Fruit fly (Drosophila melanogaster): ENCODE results near the gene kdn.

dm6 chrX:6305317-6305716 is 45.1 kb upstream of the kdn start:
- TF ChIP-seq Eip78C (GFP tag), result peak; percentile 84
- peak; percentile 38 for TF ChIP-seq cyc (GFP tag; optimal IDR thresholded peaks at IDR 0.05)
- TF ChIP-seq fkh (GFP tag; optimal IDR thresholded peaks at IDR 0.05), result no peak
- TF ChIP-seq Blimp-1 (GFP tag; optimal IDR thresholded peaks at IDR 0.05), result no peak
- TF ChIP-seq dac (GFP tag; optimal IDR thresholded peaks at IDR 0.05), result no peak
- no peak for TF ChIP-seq CG6808 (GFP tag; optimal IDR thresholded peaks at IDR 0.05)
- peak; percentile 49 for TF ChIP-seq pdm3 (GFP tag; optimal IDR thresholded peaks at IDR 0.05)

All from whole organism, prepupa.